Fruit fly (Drosophila melanogaster): ENCODE measurements around the gene abo.

abo gene

dm6 chr2L:10989162-10989561, 14.1 kb upstream of the abo start, which contains the start of gene TTLL4A:
TSS of gene TTLL4A (plus strand) at chr2L:10989401.
- no peak for TF ChIP-seq psq (optimal IDR thresholded peaks at IDR 0.05)
- no peak for TF ChIP-seq Myc (optimal IDR thresholded peaks at IDR 0.05)

dm6 chr2L:10988026-10988425, 12.9 kb upstream of the abo start:
- TF ChIP-seq insv (optimal IDR thresholded peaks at IDR 0.05) (no peak), h (optimal IDR thresholded peaks at IDR 0.05) (no peak), psq (optimal IDR thresholded peaks at IDR 0.05) (no peak), ttk (optimal IDR thresholded peaks at IDR 0.05) (no peak), Sin3A (optimal IDR thresholded peaks at IDR 0.05) (no peak), Myc (optimal IDR thresholded peaks at IDR 0.05) (no peak)

dm6 chr2L:10987370-10987853, 12.3 kb upstream of the abo start, which contains the start of the genes piwi and CG12253:
TSS of gene piwi (minus strand) at chr2L:10987420.
TSS of gene CG12253 (plus strand) at chr2L:10987806.
- no peak for TF ChIP-seq psq (optimal IDR thresholded peaks at IDR 0.05)
- no peak for TF ChIP-seq h (optimal IDR thresholded peaks at IDR 0.05)
- no peak for TF ChIP-seq insv (optimal IDR thresholded peaks at IDR 0.05)
- TF ChIP-seq Myc (optimal IDR thresholded peaks at IDR 0.05), result no peak
- no peak for TF ChIP-seq Sin3A (optimal IDR thresholded peaks at IDR 0.05)
- TF ChIP-seq ttk (optimal IDR thresholded peaks at IDR 0.05), result no peak

dm6 chr2L:10986138-10986537, 11.0 kb upstream of the abo start:
- no peak for TF ChIP-seq Sin3A (optimal IDR thresholded peaks at IDR 0.05)
- no peak for TF ChIP-seq Myc (optimal IDR thresholded peaks at IDR 0.05)
- TF ChIP-seq h (optimal IDR thresholded peaks at IDR 0.05), result no peak
- no peak for TF ChIP-seq ttk (optimal IDR thresholded peaks at IDR 0.05)
- TF ChIP-seq insv (optimal IDR thresholded peaks at IDR 0.05), result no peak
- no peak for TF ChIP-seq psq (optimal IDR thresholded peaks at IDR 0.05)

dm6 chr2L:10976864-10977586, 1.9 kb upstream of the abo start:
- no peak for TF ChIP-seq psq (optimal IDR thresholded peaks at IDR 0.05)
- TF ChIP-seq h (optimal IDR thresholded peaks at IDR 0.05), result no peak
- TF ChIP-seq Myc (optimal IDR thresholded peaks at IDR 0.05), result no peak
- no peak for TF ChIP-seq Sin3A (optimal IDR thresholded peaks at IDR 0.05)
- TF ChIP-seq insv (optimal IDR thresholded peaks at IDR 0.05), result no peak
- no peak for TF ChIP-seq ttk (optimal IDR thresholded peaks at IDR 0.05)

dm6 chr2L:10976046-10976863, 1.2 kb upstream of the abo start, which contains the start of the genes ATPsynG and SCAR:
TSS of gene ATPsynG (minus strand) at chr2L:10976399.
TSS of gene SCAR (plus strand) at chr2L:10976772.
- no peak for TF ChIP-seq psq (optimal IDR thresholded peaks at IDR 0.05)
- no peak for TF ChIP-seq insv (optimal IDR thresholded peaks at IDR 0.05)
- TF ChIP-seq Sin3A (optimal IDR thresholded peaks at IDR 0.05), result no peak
- no peak for TF ChIP-seq ttk (optimal IDR thresholded peaks at IDR 0.05)

dm6 chr2L:10974638-10975037, 455 bp downstream of the abo start:
- no peak for TF ChIP-seq Myc (optimal IDR thresholded peaks at IDR 0.05)
- no peak for TF ChIP-seq insv (optimal IDR thresholded peaks at IDR 0.05)
- TF ChIP-seq Sin3A (optimal IDR thresholded peaks at IDR 0.05), result no peak
- TF ChIP-seq ttk (optimal IDR thresholded peaks at IDR 0.05), result no peak
- TF ChIP-seq h (optimal IDR thresholded peaks at IDR 0.05), result no peak
- no peak for TF ChIP-seq psq (optimal IDR thresholded peaks at IDR 0.05)

- TF ChIP-seq Myc (optimal IDR thresholded peaks at IDR 0.05), result no peak
- no peak for TF ChIP-seq Sin3A (optimal IDR thresholded peaks at IDR 0.05)
- TF ChIP-seq psq (optimal IDR thresholded peaks at IDR 0.05), result no peak
- TF ChIP-seq h (optimal IDR thresholded peaks at IDR 0.05), result no peak
- no peak for TF ChIP-seq insv (optimal IDR thresholded peaks at IDR 0.05)
- TF ChIP-seq ttk (optimal IDR thresholded peaks at IDR 0.05), result no peak
These were observed 2.9 kb downstream of the abo start, which contains the start of gene CG16743 for dm6 chr2L:10972224-10972623. TSS of gene CG16743 (plus strand) at chr2L:10972280.

dm6 chr2L:10970134-10970533, 5.0 kb downstream of the abo start, which contains the start of the genes Tmem214 and YL-1:
TSS of gene Tmem214 (minus strand) at chr2L:10970275.
TSS of gene YL-1 (plus strand) at chr2L:10970443.
- no peak for TF ChIP-seq ttk (optimal IDR thresholded peaks at IDR 0.05)
- TF ChIP-seq psq (optimal IDR thresholded peaks at IDR 0.05), result no peak
- TF ChIP-seq insv (optimal IDR thresholded peaks at IDR 0.05), result no peak
- no peak for TF ChIP-seq Myc (optimal IDR thresholded peaks at IDR 0.05)
- no peak for TF ChIP-seq h (optimal IDR thresholded peaks at IDR 0.05)
- TF ChIP-seq Sin3A (optimal IDR thresholded peaks at IDR 0.05), result no peak

dm6 chr2L:10968009-10968383, 7.1 kb downstream of the abo start:
- TF ChIP-seq ttk (optimal IDR thresholded peaks at IDR 0.05), result no peak
- TF ChIP-seq Myc (optimal IDR thresholded peaks at IDR 0.05), result no peak
- no peak for TF ChIP-seq Sin3A (optimal IDR thresholded peaks at IDR 0.05)

dm6 chr2L:10967257-10968008, 7.7 kb downstream of the abo start:
- TF ChIP-seq Sin3A (optimal IDR thresholded peaks at IDR 0.05) (no peak), Myc (optimal IDR thresholded peaks at IDR 0.05) (no peak), ttk (optimal IDR thresholded peaks at IDR 0.05) (no peak), psq (optimal IDR thresholded peaks at IDR 0.05) (no peak), insv (optimal IDR thresholded peaks at IDR 0.05) (no peak), h (optimal IDR thresholded peaks at IDR 0.05) (no peak)
